Worm (Caenorhabditis elegans): ENCODE data around the gene F54F7.3.
A peak's percentile ranks its signal among the peaks of the same experiment; 100 is the strongest.

F54F7.3 gene

DNA sequence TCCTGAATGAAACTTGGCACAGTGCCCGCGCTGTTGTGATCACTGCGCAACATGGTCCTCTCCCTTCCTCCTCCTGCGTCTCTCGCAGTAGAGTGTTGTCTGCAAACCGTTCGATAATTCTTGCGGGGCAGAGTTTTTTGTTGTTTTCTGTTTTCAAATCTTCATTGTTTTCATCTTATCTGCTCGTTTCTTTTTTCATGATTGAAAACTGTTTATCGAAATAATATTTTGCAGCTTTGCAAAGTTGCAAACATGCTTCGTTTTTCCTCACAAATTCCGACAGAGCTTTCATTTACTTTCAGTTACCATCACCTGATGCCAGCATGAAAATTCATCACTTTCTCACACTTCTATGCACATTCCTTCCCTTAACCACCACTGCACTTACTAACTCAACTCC, 7.2 kb upstream of the F54F7.3 start, which contains the start of gene mes-1:
Gene mes-1, plus strand, starts transcription at position 301 of the 400 bp plus-strand sequence.
- no peak for TF ChIP-seq lir-1 (GFP tag; conservative IDR thresholded peaks at IDR 0.05)
- no peak for TF ChIP-seq C06A6.2 (GFP tag; conservative IDR thresholded peaks at IDR 0.05)
- no peak for TF ChIP-seq him-1 (tag; optimal IDR thresholded peaks at IDR 0.05)
- no peak for TF ChIP-seq F10E7.11 (tag; optimal IDR thresholded peaks at IDR 0.05)
- no peak for TF ChIP-seq akir-1 (GFP tag; optimal IDR thresholded peaks at IDR 0.05)
- no peak for TF ChIP-seq K12H6.12 (tag; optimal IDR thresholded peaks at IDR 0.05)
- TF ChIP-seq nhr-90 (tag; optimal IDR thresholded peaks at IDR 0.05): no peak
- no peak for TF ChIP-seq xnd-1 (tag; optimal IDR thresholded peaks at IDR 0.05)
- TF ChIP-seq cebp-2 (GFP tag; IDR thresholded peaks at IDR 0.05): no peak
- TF ChIP-seq nfyb-1 (GFP tag; IDR thresholded peaks at IDR 0.05): no peak
- no peak for TF ChIP-seq unc-62 (GFP tag; optimal IDR thresholded peaks at IDR 0.05)
- no peak for TF ChIP-seq dpl-1 (GFP tag; optimal IDR thresholded peaks at IDR 0.05)
- no peak for TF ChIP-seq Y67H2A.10 (GFP tag; conservative IDR thresholded peaks at IDR 0.05)

DNA sequence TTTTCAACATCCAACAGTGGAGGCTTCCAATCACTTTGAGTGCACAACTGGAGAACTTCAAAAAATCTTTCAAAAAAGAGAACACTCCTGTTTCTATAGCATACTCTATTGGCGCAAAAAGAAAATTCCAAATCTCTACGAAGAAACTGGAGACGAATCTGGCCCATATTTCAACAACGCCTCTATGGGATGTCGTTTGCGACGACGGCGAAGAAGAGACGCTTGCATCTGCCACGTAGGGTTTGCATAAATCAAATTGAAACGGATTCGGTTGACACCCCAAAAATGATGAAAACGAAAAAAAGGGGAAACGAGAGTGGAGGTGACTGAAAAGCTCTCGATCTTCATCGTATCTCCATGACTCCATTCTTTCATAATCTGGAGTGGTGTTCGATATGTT, 6.2 kb upstream of the F54F7.3 start:
- TF ChIP-seq nhr-179 (tag; optimal IDR thresholded peaks at IDR 0.05): no peak
- no peak for TF ChIP-seq F57C9.4 (tag; optimal IDR thresholded peaks at IDR 0.05)
- TF ChIP-seq nhr-120 (GFP tag; IDR thresholded peaks at IDR 0.05): no peak
- no peak for TF ChIP-seq nfya-1 (tag; optimal IDR thresholded peaks at IDR 0.05; ENCODE audit: borderline replicate concordance, insufficient read depth)

DNA sequence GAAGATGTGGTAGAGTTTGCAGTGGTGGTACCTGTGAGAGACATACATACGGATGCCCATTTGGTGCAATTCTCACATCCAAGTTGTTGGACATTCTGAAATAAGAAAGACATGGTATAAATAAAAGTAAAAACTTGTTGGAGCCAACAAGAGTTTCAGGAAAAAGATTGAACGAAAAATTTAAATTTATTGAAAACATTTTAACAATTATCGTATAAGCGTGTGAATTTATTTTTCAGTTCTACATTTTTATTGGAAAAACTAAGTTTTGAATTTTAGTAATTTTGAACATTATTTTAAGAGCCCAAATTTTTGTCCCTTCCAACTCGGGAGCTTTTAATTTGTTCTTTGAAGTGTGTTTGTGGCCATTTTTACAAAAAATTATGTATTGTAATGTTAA, 4.9 kb upstream of the F54F7.3 start, which contains the start of gene F54F7.8:
Gene F54F7.8, minus strand, starts transcription at position 101 of the 400 bp plus-strand sequence.
- TF ChIP-seq nfya-2 (GFP tag; IDR thresholded peaks at IDR 0.05): no peak

DNA sequence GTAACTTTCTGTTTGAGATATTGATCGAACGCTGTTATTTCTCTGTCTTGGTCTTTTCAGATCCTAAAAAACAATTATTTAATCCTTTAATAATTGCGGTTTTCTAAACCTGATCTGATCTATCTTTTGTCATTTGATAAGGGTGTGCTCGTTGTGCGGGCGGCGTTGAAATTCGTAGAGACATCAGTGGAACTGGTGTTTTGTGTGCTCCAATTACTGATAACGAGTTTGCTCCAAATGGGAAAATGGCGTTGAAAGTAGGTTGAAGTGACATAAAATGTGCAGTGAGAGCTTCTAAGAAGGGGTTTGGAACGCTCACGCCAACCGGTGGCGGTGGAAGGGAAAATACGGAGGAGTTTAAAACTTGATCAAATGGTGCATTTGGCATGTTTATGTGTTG, 4.5 kb upstream of the F54F7.3 start:
- TF ChIP-seq attf-5 (GFP tag; optimal IDR thresholded peaks at IDR 0.05) (no peak), nhr-80 (tag; optimal IDR thresholded peaks at IDR 0.05) (peak; percentile 58)

DNA sequence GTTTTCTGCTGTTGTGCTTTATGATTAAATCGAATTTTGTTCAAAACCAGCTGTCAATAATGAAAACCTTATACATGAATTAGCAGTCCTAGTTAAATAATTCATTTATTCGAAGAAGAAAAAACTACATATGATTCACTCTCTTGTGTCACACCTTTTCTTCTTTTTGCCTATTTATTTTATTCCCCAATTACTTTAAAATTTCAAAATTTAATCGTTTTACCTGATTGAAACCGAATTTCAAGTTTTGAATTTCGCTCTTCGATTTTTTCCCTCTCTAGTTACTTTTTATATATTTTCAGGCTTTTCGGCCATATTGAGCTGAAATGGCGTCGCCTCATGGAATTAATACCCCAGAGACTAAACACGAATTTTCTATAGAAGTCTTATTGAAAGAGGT, 2.5 kb upstream of the F54F7.3 start, which contains the start of gene xtr-1:
Gene xtr-1, plus strand, starts transcription at position 301 of the 400 bp plus-strand sequence.
- TF ChIP-seq F39B2.1 (GFP tag; IDR thresholded peaks at IDR 0.05) (no peak), pbrm-1 (GFP tag; IDR thresholded peaks at IDR 0.05) (no peak), rec-8 (tag; optimal IDR thresholded peaks at IDR 0.05) (no peak), ztf-22 (GFP tag; optimal IDR thresholded peaks at IDR 0.05) (no peak), chd-7 (tag; optimal IDR thresholded peaks at IDR 0.05) (no peak), ztf-18 (tag; optimal IDR thresholded peaks at IDR 0.05) (no peak), egl-18 (GFP tag; IDR thresholded peaks at IDR 0.05) (no peak), sptf-2 (GFP tag; optimal IDR thresholded peaks at IDR 0.05) (no peak), F37B4.10 (GFP tag; IDR thresholded peaks at IDR 0.05) (no peak), cebp-2 (GFP tag; IDR thresholded peaks at IDR 0.05) (no peak), die-1 (tag; optimal IDR thresholded peaks at IDR 0.05) (no peak), sea-2 (GFP tag; IDR thresholded peaks at IDR 0.05) (no peak), mxl-1 (tag; optimal IDR thresholded peaks at IDR 0.05) (no peak), D2030.7 (GFP tag; IDR thresholded peaks at IDR 0.05) (no peak), ZK185.1 (tag; optimal IDR thresholded peaks at IDR 0.05; ENCODE audit: poor library complexity, severe bottlenecking) (no peak), madf-6 (GFP tag; IDR thresholded peaks at IDR 0.05) (no peak), repo-1 (tag; optimal IDR thresholded peaks at IDR 0.05) (no peak), F33H1.4 (GFP tag; IDR thresholded peaks at IDR 0.05) (no peak), lsl-1 (GFP tag; optimal IDR thresholded peaks at IDR 0.05) (no peak), lin-26 (GFP tag; IDR thresholded peaks at IDR 0.05) (no peak)
